Worm (Caenorhabditis elegans) whole organism, midembryonic: ENCODE data around the gene vab-9.

Source experiments
- flt-1 ChIP-seq: fragments of 200-800 bp; sonication (Bioruptor generic); IDR thresholded peaks from 2 replicates; pipeline ENCODE4 v1.3.6; 2022; ENCODE audit warnings: missing genetic modification characterization, missing compliant biosample characterization
- ref-1 ChIP-seq: fragments of 200-800 bp; sonication (Bioruptor generic); conservative IDR thresholded peaks from 2 replicates; pipeline ENCODE4 v1.3.6; 2022; ENCODE audit warnings: missing genetic modification reagents, missing genetic modification characterization, missing compliant biosample characterization
- tab-1 ChIP-seq: fragments of 200-800 bp; sonication (Bioruptor generic); IDR thresholded peaks from 2 replicates; pipeline ENCODE4 v1.3.6; 2022; ENCODE audit warnings: missing genetic modification characterization, missing compliant biosample characterization
- ztf-23 ChIP-seq: fragments of 200-800 bp; sonication (Bioruptor generic); IDR thresholded peaks from 2 replicates; pipeline ENCODE4 v1.3.6; 2022; ENCODE audit warnings: missing genetic modification reagents, missing genetic modification characterization, missing compliant biosample characterization

DNA sequence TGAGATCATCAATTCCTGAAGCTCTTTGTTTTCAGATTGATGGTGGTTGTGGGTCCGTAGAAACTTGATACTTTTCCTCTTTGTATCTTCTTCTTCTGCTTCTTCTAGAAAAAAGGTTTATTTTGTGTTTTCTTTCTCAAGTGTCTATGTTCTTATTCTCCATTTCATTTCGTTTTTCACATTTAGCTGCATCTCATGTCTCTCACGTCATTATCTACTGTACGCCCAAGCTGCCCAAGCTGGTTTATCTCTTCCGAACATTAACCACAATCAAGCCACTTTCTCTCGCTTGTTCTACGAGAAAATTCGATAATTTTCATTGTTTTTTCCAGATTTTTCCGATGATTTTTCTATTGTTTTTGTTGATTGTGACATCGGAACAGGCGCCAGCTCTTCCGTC, 38.3 kb downstream of the vab-9 start, which contains the start of gene F28C6.5:
- TF ChIP-seq tab-1 (GFP tag; lab: Robert Waterston, UW) (no peak), ref-1 (GFP tag; lab: Robert Waterston, UW) (no peak), ztf-23 (GFP tag; lab: Robert Waterston, UW) (no peak), flt-1 (no peak)
